Worm (Caenorhabditis elegans) whole organism, L4 larva: Measurements from ENCODE around the gene T05B4.10.

Experiments
- Y5F2A.4 ChIP-seq: fragments of 200-800 bp; sonication (Bioruptor generic); optimal IDR thresholded peaks from 2 replicates; lab custom pipeline; 2018; ENCODE audit warnings: mild to moderate bottlenecking, missing genetic modification characterization, missing compliant biosample characterization
- ces-1 ChIP-seq: fragments of 150-350 bp; sonication (generic microtip); optimal IDR thresholded peaks from 4 replicates; lab custom pipeline; 2014; ENCODE audit warnings: missing biosample characterization, missing genetic modification reagents, missing genetic modification characterization
- mes-2 ChIP-seq: sonication (generic microtip); optimal IDR thresholded peaks from 2 replicates; lab custom pipeline; 2016; ENCODE audit warnings: missing genotype, mild to moderate bottlenecking, missing genetic modification characterization, missing compliant biosample characterization; ENCODE audit not compliant: poor library complexity, severe bottlenecking
- nhr-11 ChIP-seq: fragments of 150-350 bp; optimal IDR thresholded peaks from 2 replicates; lab custom pipeline; 2014; ENCODE audit warnings: missing biosample characterization, missing genetic modification characterization
- nhr-28 ChIP-seq: fragments of 150-350 bp; optimal IDR thresholded peaks from 2 replicates; lab custom pipeline; 2014; ENCODE audit warnings: missing biosample characterization, missing genetic modification characterization
- unc-62 ChIP-seq, 3 experiments: fragments of 150-350 bp in 1 of 3; sonication (generic microtip); optimal IDR thresholded peaks in 2 of 3; peaks in 1 of 3; 1 replicate in 1 of 3; 2 replicates in 2 of 3; lab custom pipeline; 2014 to 2017; ENCODE audit warnings: missing biosample characterization in 3 of 3, missing genetic modification characterization in 3 of 3, missing genetic modification reagents in 3 of 3, missing genotype in 1 of 3

DNA sequence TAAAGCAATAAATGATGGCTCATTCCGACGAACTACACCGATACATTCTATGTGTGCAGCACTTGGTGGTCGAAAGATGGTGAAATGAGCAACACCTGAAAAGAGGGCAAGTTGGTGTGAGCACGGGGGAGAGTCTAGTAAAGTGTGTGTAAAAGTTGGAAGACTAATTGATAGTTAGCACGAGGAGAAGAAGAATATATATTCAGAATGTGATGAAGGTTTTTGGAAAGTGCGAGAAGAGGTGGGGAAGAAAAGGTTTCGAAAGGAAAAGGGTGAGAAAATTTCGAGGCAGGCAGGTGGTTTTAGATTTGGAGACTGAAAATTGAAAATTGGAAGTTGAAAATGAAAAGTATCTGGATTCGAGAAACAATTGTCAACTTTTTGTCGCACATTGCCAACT lies 31.7 kb upstream of the T05B4.10 start, which contains the start of gene Y45G5AM.6:
- TF ChIP-seq Y5F2A.4 (GFP tag; lab: Kevin White, UChicago) (no peak), unc-62 (GFP tag; optimal IDR thresholded peaks at IDR 0.05 in 1 of 2; lab: Kevin White, UChicago) (no peak), unc-62 (tag; optimal IDR thresholded peaks at IDR 0.05; lab: Kevin White, UChicago) (no peak), ces-1 (GFP tag; lab: Kevin White, UChicago) (no peak), mes-2 (tag; lab: Kevin White, UChicago) (no peak), nhr-11 (no peak), nhr-28 (tag; lab: Kevin White, UChicago) (no peak)
